Worm (Caenorhabditis elegans) whole organism, young adult: Measurements from ENCODE around the gene lys-6.

Experiments
- F10E7.11 ChIP-seq: sonication (generic microtip); optimal IDR thresholded peaks from 2 replicates; lab custom pipeline; 2017; ENCODE audit warnings: mild to moderate bottlenecking, missing genetic modification characterization, moderate library complexity, missing compliant biosample characterization
- dpl-1 ChIP-seq: fragments of 150-350 bp; optimal IDR thresholded peaks from 2 replicates; lab custom pipeline; 2014; ENCODE audit warnings: missing biosample characterization, missing genetic modification reagents, missing genetic modification characterization
- ets-4 ChIP-seq: fragments of 200-800 bp; sonication (Bioruptor generic); optimal IDR thresholded peaks from 2 replicates; lab custom pipeline; 2018; ENCODE audit warnings: mild to moderate bottlenecking, missing genetic modification characterization, missing compliant biosample characterization
- hmg-1.2 ChIP-seq: fragments of 200-800 bp; sonication (Bioruptor generic); IDR thresholded peaks from 2 replicates; pipeline ENCODE4 v1.3.6; 2022; ENCODE audit warnings: missing genetic modification reagents, missing genetic modification characterization, missing compliant biosample characterization
- lir-1 ChIP-seq: fragments of 200-800 bp; sonication (Bioruptor generic); conservative IDR thresholded peaks from 2 replicates; pipeline ENCODE4 v1.3.6; 2022; ENCODE audit warnings: missing genetic modification reagents, missing genetic modification characterization, missing compliant biosample characterization
- pha-4 ChIP-seq: fragments of 150-350 bp; sonication (generic microtip); optimal IDR thresholded peaks from 2 replicates; lab custom pipeline; 2014; ENCODE audit warnings: missing biosample characterization, missing genetic modification reagents, missing genetic modification characterization
- repo-1 ChIP-seq: sonication (generic microtip); optimal IDR thresholded peaks from 2 replicates; lab custom pipeline; 2017; ENCODE audit warnings: mild to moderate bottlenecking, missing genetic modification characterization, missing compliant biosample characterization
- unc-130 ChIP-seq: sonication (generic microtip); optimal IDR thresholded peaks from 2 replicates; lab custom pipeline; 2016; ENCODE audit warnings: missing genetic modification reagents, missing genetic modification characterization, missing compliant biosample characterization
- ztf-3 ChIP-seq: fragments of 200-800 bp; sonication (Bioruptor generic); optimal IDR thresholded peaks from 2 replicates; lab custom pipeline; 2018; ENCODE audit warnings: mild to moderate bottlenecking, missing genetic modification characterization, missing compliant biosample characterization

DNA sequence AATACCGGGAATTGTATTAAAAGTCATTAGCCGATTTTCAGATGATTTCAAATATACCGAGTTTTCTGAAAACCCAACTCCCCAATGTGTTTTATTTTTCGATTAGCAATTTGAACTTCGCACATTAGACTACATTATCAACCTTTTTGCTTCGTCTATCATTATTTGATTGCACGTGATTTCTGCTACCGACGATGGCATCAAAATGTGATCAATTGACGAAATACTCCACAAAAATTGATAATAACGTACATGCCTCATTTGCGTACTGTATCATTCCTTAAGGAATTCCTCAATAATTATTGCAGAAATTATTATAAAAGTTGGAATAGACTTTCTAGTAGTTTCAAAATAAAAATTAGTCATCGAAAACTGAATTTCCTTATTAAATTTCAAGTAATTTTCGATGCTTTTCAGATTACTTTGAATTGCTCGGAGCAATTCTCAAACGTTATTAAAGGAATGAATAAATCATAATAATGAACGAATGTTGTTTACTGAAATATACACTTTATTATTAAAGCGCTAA is 3.9 kb downstream of the lys-6 start:
- TF ChIP-seq ztf-3 (GFP tag; lab: Kevin White, UChicago) (no peak), unc-130 (no peak), F10E7.11 (no peak), ets-4 (GFP tag; lab: Kevin White, UChicago) (no peak), pha-4 (no peak), hmg-1.2 (GFP tag; lab: Robert Waterston, UW) (no peak), dpl-1 (GFP tag; lab: Kevin White, UChicago) (no peak), repo-1 (tag; lab: Kevin White, UChicago) (no peak), lir-1 (GFP tag; lab: Robert Waterston, UW) (no peak)
